Fruit fly (Drosophila melanogaster) whole organism, embryonic: Measurements from ENCODE around the gene CG31548.

Experiments used
- ATbp ChIP-seq: fragments of 200-800 bp; sonication (Bioruptor generic); optimal IDR thresholded peaks from 2 replicates; lab custom pipeline; 2017; ENCODE audit warnings: missing biosample characterization, mild to moderate bottlenecking, missing genetic modification characterization, missing genetic modification reagents
- Abd-B ChIP-seq: fragments of 200-800 bp; sonication (Bioruptor generic); optimal IDR thresholded peaks from 2 replicates; lab custom pipeline; 2018; ENCODE audit warnings: missing biosample characterization, mild to moderate bottlenecking, missing genetic modification characterization, moderate library complexity
- Ada2b ChIP-seq: fragments of 200-800 bp; sonication (Bioruptor generic); IDR thresholded peaks from 2 replicates; pipeline ENCODE4 v1.3.6; 2022; ENCODE audit warnings: missing biosample characterization, missing genetic modification characterization
- Atf3 ChIP-seq: fragments of 200-800 bp; sonication (Bioruptor generic); optimal IDR thresholded peaks from 3 replicates; lab custom pipeline; 2016; ENCODE audit warnings: missing biosample characterization, missing genetic modification characterization
- CG11247 ChIP-seq: fragments of 200-800 bp; sonication (Bioruptor generic); IDR thresholded peaks from 2 replicates; pipeline ENCODE4 v1.3.6; 2022; ENCODE audit warnings: missing biosample characterization, missing genetic modification characterization
- CG11560 ChIP-seq: fragments of 200-800 bp; sonication (Bioruptor generic); IDR thresholded peaks from 3 replicates; pipeline ENCODE4 v1.3.6; 2022; ENCODE audit warnings: missing biosample characterization, missing genetic modification characterization
- CG12155 ChIP-seq: fragments of 200-800 bp; sonication (Bioruptor generic); optimal IDR thresholded peaks from 3 replicates; lab custom pipeline; 2016; ENCODE audit warnings: missing biosample characterization, missing genetic modification characterization
- CG15011 ChIP-seq: fragments of 200-800 bp; sonication (Bioruptor generic); optimal IDR thresholded peaks from 3 replicates; lab custom pipeline; 2018; ENCODE audit warnings: missing biosample characterization, mild to moderate bottlenecking, missing genetic modification characterization
- CG1647 ChIP-seq: fragments of 200-800 bp; sonication (Bioruptor generic); optimal IDR thresholded peaks from 3 replicates; lab custom pipeline; 2016; ENCODE audit warnings: missing biosample characterization, missing genetic modification characterization
- CG16815 ChIP-seq: fragments of 200-800 bp; sonication (Bioruptor generic); optimal IDR thresholded peaks from 3 replicates; lab custom pipeline; 2017; ENCODE audit warnings: missing biosample characterization, mild to moderate bottlenecking, missing genetic modification characterization
- CG17186 ChIP-seq: fragments of 200-800 bp; sonication (Bioruptor generic); optimal IDR thresholded peaks from 3 replicates; lab custom pipeline; 2017; ENCODE audit warnings: missing biosample characterization, missing genetic modification reagents, missing genetic modification characterization
- CG30020 ChIP-seq: fragments of 200-800 bp; optimal IDR thresholded peaks from 2 replicates; lab custom pipeline; 2019; ENCODE audit warnings: missing biosample characterization, mild to moderate bottlenecking, missing genetic modification characterization, moderate library complexity
- CG3281 ChIP-seq: fragments of 200-800 bp; sonication (Bioruptor generic); optimal IDR thresholded peaks from 3 replicates; lab custom pipeline; 2017; ENCODE audit warnings: missing biosample characterization, mild to moderate bottlenecking, missing genetic modification characterization
- CG3838 ChIP-seq: fragments of 200-800 bp; sonication (Bioruptor generic); optimal IDR thresholded peaks from 3 replicates; lab custom pipeline; 2016; ENCODE audit warnings: missing biosample characterization, missing genetic modification characterization
- CG4328 ChIP-seq: fragments of 200-800 bp; sonication (Bioruptor generic); optimal IDR thresholded peaks from 3 replicates; lab custom pipeline; 2017; ENCODE audit warnings: missing biosample characterization, missing genetic modification reagents, missing genetic modification characterization
- CG4424 ChIP-seq: fragments of 200-800 bp; sonication (Bioruptor generic); optimal IDR thresholded peaks from 3 replicates; lab custom pipeline; 2016; ENCODE audit warnings: missing biosample characterization, missing genetic modification characterization
- CG7357 ChIP-seq: fragments of 200-800 bp; sonication (Bioruptor generic); IDR thresholded peaks from 3 replicates; pipeline ENCODE4 v1.3.6; 2022; ENCODE audit warnings: missing biosample characterization, missing genetic modification characterization
- CG8089 ChIP-seq: fragments of 200-800 bp; sonication (Bioruptor generic); optimal IDR thresholded peaks from 3 replicates; lab custom pipeline; 2016; ENCODE audit warnings: missing biosample characterization, missing genetic modification characterization
- CG9932 ChIP-seq: fragments of 200-800 bp; sonication (Bioruptor generic); IDR thresholded peaks from 2 replicates; pipeline ENCODE4 v1.3.6; 2022; ENCODE audit warnings: missing biosample characterization, missing genetic modification characterization
- Dfd ChIP-seq, 2 experiments: fragments of >200 bp; optimal IDR thresholded peaks; 2 replicates each; lab custom pipeline; 2017; ENCODE audit warnings: missing biosample characterization in 2 of 2, missing genetic modification characterization in 2 of 2
- Dp ChIP-seq: fragments of 200-800 bp; sonication (Bioruptor generic); optimal IDR thresholded peaks from 2 replicates; lab custom pipeline; 2018; ENCODE audit warnings: missing biosample characterization, mild to moderate bottlenecking, missing genetic modification characterization, moderate library complexity
- ERR ChIP-seq: fragments of 200-800 bp; sonication (Bioruptor generic); optimal IDR thresholded peaks from 2 replicates; lab custom pipeline; 2016; ENCODE audit warnings: missing biosample characterization, missing genetic modification characterization
- Gsc ChIP-seq: fragments of 200-800 bp; sonication (Bioruptor generic); IDR thresholded peaks from 2 replicates; pipeline ENCODE4 v1.3.6; 2022; ENCODE audit warnings: missing biosample characterization, missing genetic modification characterization
- HLH54F ChIP-seq: fragments of 200-800 bp; sonication (Bioruptor generic); optimal IDR thresholded peaks from 3 replicates; lab custom pipeline; 2016; ENCODE audit warnings: missing biosample characterization, missing genetic modification characterization
- Hr39 ChIP-seq: fragments of >200 bp; optimal IDR thresholded peaks from 2 replicates; lab custom pipeline; 2017
- Lim3 ChIP-seq: fragments of 200-800 bp; sonication (Bioruptor generic); IDR thresholded peaks from 2 replicates; pipeline ENCODE4 v1.3.6; 2022; ENCODE audit warnings: missing biosample characterization, missing genetic modification characterization
- MBD-R2 ChIP-seq: fragments of 200-800 bp; sonication (Bioruptor generic); IDR thresholded peaks from 2 replicates; pipeline ENCODE4 v1.3.6; 2022; ENCODE audit warnings: missing biosample characterization, missing genetic modification characterization
- NFAT ChIP-seq: fragments of 200-800 bp; sonication (Bioruptor generic); IDR thresholded peaks from 2 replicates; pipeline ENCODE4 v1.3.6; 2022; ENCODE audit warnings: missing biosample characterization, missing genetic modification characterization
- NfI ChIP-seq: fragments of 200-800 bp; sonication (Bioruptor generic); optimal IDR thresholded peaks from 3 replicates; lab custom pipeline; 2018; ENCODE audit warnings: missing biosample characterization, mild to moderate bottlenecking, missing genetic modification characterization, moderate library complexity
- Sry-β ChIP-seq: fragments of 200-800 bp; sonication (Bioruptor generic); optimal IDR thresholded peaks from 2 replicates; lab custom pipeline; 2018; ENCODE audit warnings: missing biosample characterization, mild to moderate bottlenecking, missing genetic modification characterization, moderate library complexity
- Stat92E ChIP-seq, 3 experiments: fragments of >200 bp in 2 of 3; fragments of 200-800 bp in 1 of 3; sonication (Bioruptor generic) in 1 of 3; optimal IDR thresholded peaks; 2 replicates each; lab custom pipeline; 2017 to 2019; ENCODE audit warnings: missing biosample characterization in 3 of 3, missing genetic modification characterization in 3 of 3, mild to moderate bottlenecking in 1 of 3, moderate library complexity in 1 of 3
- Usf ChIP-seq: fragments of 200-800 bp; sonication (Bioruptor generic); optimal IDR thresholded peaks from 2 replicates; lab custom pipeline; 2017; ENCODE audit warnings: missing genotype, missing biosample characterization, missing genetic modification characterization
- ap ChIP-seq: fragments of 200-800 bp; sonication (Bioruptor generic); IDR thresholded peaks from 2 replicates; pipeline ENCODE4 v1.3.6; 2022; ENCODE audit warnings: missing biosample characterization, missing genetic modification characterization
- ase ChIP-seq: fragments of 200-800 bp; sonication (Bioruptor generic); IDR thresholded peaks from 3 replicates; pipeline ENCODE4 v1.3.6; 2022; ENCODE audit warnings: missing biosample characterization, missing genetic modification characterization
- br ChIP-seq: fragments of >200 bp; optimal IDR thresholded peaks from 2 replicates; lab custom pipeline; 2017
- corto ChIP-seq: fragments of 200-800 bp; sonication (Bioruptor generic); optimal IDR thresholded peaks from 2 replicates; lab custom pipeline; 2016; ENCODE audit warnings: missing biosample characterization, mild to moderate bottlenecking, missing genetic modification characterization, moderate library complexity
- en ChIP-seq: fragments of 200-800 bp; sonication (Bioruptor generic); optimal IDR thresholded peaks from 2 replicates; lab custom pipeline; 2016; ENCODE audit warnings: missing biosample characterization, missing genetic modification characterization
- fd102C ChIP-seq: fragments of 200-800 bp; sonication (Bioruptor generic); optimal IDR thresholded peaks from 2 replicates; lab custom pipeline; 2018; ENCODE audit warnings: missing biosample characterization, mild to moderate bottlenecking, missing genetic modification characterization, moderate library complexity
- gem ChIP-seq: fragments of 200-800 bp; sonication (Bioruptor generic); optimal IDR thresholded peaks from 2 replicates; lab custom pipeline; 2019; ENCODE audit warnings: missing biosample characterization, mild to moderate bottlenecking, missing genetic modification characterization, moderate library complexity
- gfzf ChIP-seq: fragments of 200-800 bp; sonication (Bioruptor generic); optimal IDR thresholded peaks from 2 replicates; lab custom pipeline; 2016; ENCODE audit warnings: missing biosample characterization, mild to moderate bottlenecking, missing genetic modification characterization, moderate library complexity
- gsb-n ChIP-seq: fragments of 200-800 bp; sonication (Bioruptor generic); optimal IDR thresholded peaks from 3 replicates; lab custom pipeline; 2018; ENCODE audit warnings: missing biosample characterization, mild to moderate bottlenecking, missing genetic modification characterization
- hb ChIP-seq: fragments of 200-800 bp; sonication (Bioruptor generic); IDR thresholded peaks from 3 replicates; pipeline ENCODE4 v1.3.6; 2022; ENCODE audit warnings: missing biosample characterization, missing genetic modification characterization; ENCODE audit not compliant: partially characterized antibody
- her ChIP-seq: fragments of 200-800 bp; sonication (Bioruptor generic); optimal IDR thresholded peaks from 2 replicates; lab custom pipeline; 2016; ENCODE audit warnings: missing biosample characterization, missing genetic modification characterization
- oc ChIP-seq: fragments of 200-800 bp; sonication (Bioruptor generic); optimal IDR thresholded peaks from 2 replicates; lab custom pipeline; 2018; ENCODE audit warnings: missing biosample characterization, mild to moderate bottlenecking, missing genetic modification characterization, moderate library complexity
- odd ChIP-seq: fragments of 200-800 bp; sonication (Bioruptor generic); optimal IDR thresholded peaks from 2 replicates; lab custom pipeline; 2017; ENCODE audit warnings: missing biosample characterization, mild to moderate bottlenecking, missing genetic modification characterization
- pita ChIP-seq: fragments of 200-800 bp; sonication (Bioruptor generic); optimal IDR thresholded peaks from 2 replicates; lab custom pipeline; 2017; ENCODE audit warnings: missing biosample characterization, mild to moderate bottlenecking, missing genetic modification characterization
- tap ChIP-seq: fragments of 200-800 bp; optimal IDR thresholded peaks from 3 replicates; lab custom pipeline; 2019; ENCODE audit warnings: missing biosample characterization, mild to moderate bottlenecking, missing genetic modification characterization, moderate library complexity
- tna ChIP-seq: fragments of 200-800 bp; sonication (Bioruptor generic); IDR thresholded peaks from 2 replicates; pipeline ENCODE4 v1.3.6; 2022; ENCODE audit warnings: missing biosample characterization, missing genetic modification characterization; ENCODE audit not compliant: partially characterized antibody
- z ChIP-seq: fragments of 200-800 bp; sonication (Bioruptor generic); IDR thresholded peaks from 3 replicates; pipeline ENCODE4 v1.3.6; 2022; ENCODE audit warnings: missing biosample characterization, missing genetic modification characterization
- zf30C ChIP-seq: fragments of 200-800 bp; sonication (Bioruptor generic); optimal IDR thresholded peaks from 3 replicates; lab custom pipeline; 2018; ENCODE audit warnings: missing biosample characterization, mild to moderate bottlenecking, missing genetic modification characterization
- zfh2 ChIP-seq: fragments of 200-800 bp; sonication (Bioruptor generic); optimal IDR thresholded peaks from 2 replicates; lab custom pipeline; 2016; ENCODE audit warnings: missing biosample characterization, missing genetic modification characterization

Gene CG31548

dm6 chr3R:5672658-5673217 is 36.1 kb upstream of the CG31548 start (continued):
- TF ChIP-seq Ada2b (GFP tag; lab: Robert Waterston, UW) (no peak), HLH54F (peak; percentile 19), CG4328 (GFP tag; lab: Kevin White, UChicago) (peak; percentile 90), oc (peak; percentile 81), ATbp (GFP tag; lab: Kevin White, UChicago) (peak; percentile 97), CG3281 (GFP tag; lab: Kevin White, UChicago) (peak; percentile 86), zfh2 (GFP tag; lab: Kevin White, UChicago) (no peak), Lim3 (GFP tag; lab: Robert Waterston, UW) (no peak), CG7357 (GFP tag; lab: Robert Waterston, UW) (no peak), Dfd (GFP tag; optimal IDR thresholded peaks at IDR 0.05; lab: Kevin White, UChicago) (no peak), Hr39 (lab: Kevin White, UChicago) (no peak), z (0 out of 3 replicates have a peak, but pooled peaks have one; percentile 42), tna (GFP tag; lab: Robert Waterston, UW) (no peak), hb (GFP tag; lab: Robert Waterston, UW) (no peak), zf30C (GFP tag; lab: Kevin White, UChicago) (peak; percentile 37), NFAT (no peak), Sry-β (GFP tag; lab: Kevin White, UChicago) (no peak), CG9932 (GFP tag; lab: Robert Waterston, UW) (0 out of 2 replicates have a peak, but pooled peaks have one; percentile 12), Atf3 (GFP tag; lab: Kevin White, UChicago) (peak; percentile 54), CG15011 (GFP tag; lab: Kevin White, UChicago) (peak; percentile 80), CG11247 (GFP tag; lab: Robert Waterston, UW) (no peak), CG11560 (tag; lab: Robert Waterston, UW) (no peak), br (lab: Kevin White, UChicago) (no peak), CG12155 (no peak), pita (no peak), ase (GFP tag; lab: Robert Waterston, UW) (no peak; the same call in 2 of the 3 replicates), ap (GFP tag; lab: Robert Waterston, UW) (peak; percentile 9; the same call in 1 of the 2 replicates), en (peak; percentile 47), gem (tag; lab: Kevin White, UChicago) (peak; percentile 73), corto (GFP tag; lab: Kevin White, UChicago) (peak; percentile 31), CG17186 (GFP tag; lab: Kevin White, UChicago) (peak; percentile 56), Usf (GFP tag; lab: Kevin White, UChicago) (peak; percentile 21), CG8089 (GFP tag; lab: Kevin White, UChicago) (peak; percentile 59), Dp (GFP tag; lab: Kevin White, UChicago) (no peak), gsb-n (peak; percentile 84), CG4424 (GFP tag; lab: Kevin White, UChicago) (peak; percentile 42), CG1647 (GFP tag; lab: Kevin White, UChicago) (no peak), odd (GFP tag; lab: Kevin White, UChicago) (peak; percentile 91), CG3838 (GFP tag; lab: Kevin White, UChicago) (peak; percentile 27), Gsc (GFP tag; lab: Robert Waterston, UW) (no peak), her (GFP tag; lab: Kevin White, UChicago) (peak; percentile 82), tap (tag; lab: Kevin White, UChicago) (peak; percentile 64), CG16815 (GFP tag; lab: Kevin White, UChicago) (no peak), ERR (GFP tag; lab: Kevin White, UChicago) (peak; percentile 37), Stat92E (GFP tag; optimal IDR thresholded peaks at IDR 0.05; lab: Kevin White, UChicago) (peak in 1 of 3 experiments; percentile 67), NfI (GFP tag; lab: Kevin White, UChicago) (peak; percentile 68), Abd-B (GFP tag; lab: Kevin White, UChicago) (no peak), CG30020 (tag; lab: Kevin White, UChicago) (peak; percentile 21), gfzf (GFP tag; lab: Kevin White, UChicago) (no peak), MBD-R2 (GFP tag; lab: Robert Waterston, UW) (peak; percentile 22; the same call in 1 of the 2 replicates), fd102C (GFP tag; lab: Kevin White, UChicago) (peak; percentile 67)
